Fruit fly (Drosophila melanogaster) whole organism, adult: ENCODE data around the gene Scox.

Source experiments
- CG12768 ChIP-seq: fragments of 200-800 bp; sonication (Bioruptor generic); optimal IDR thresholded peaks from 2 replicates; lab custom pipeline; 2017; ENCODE audit warnings: missing biosample characterization, missing genetic modification characterization, mild to moderate bottlenecking, moderate library complexity, missing genetic modification reagents
- CG7101 ChIP-seq: fragments of 200-800 bp; sonication (Bioruptor generic); optimal IDR thresholded peaks from 2 replicates; lab custom pipeline; 2018; ENCODE audit warnings: missing biosample characterization, mild to moderate bottlenecking, missing genetic modification characterization, moderate library complexity
- Clk ChIP-seq: fragments of 200-800 bp; sonication (Bioruptor generic); optimal IDR thresholded peaks from 2 replicates; lab custom pipeline; 2017; ENCODE audit warnings: missing biosample characterization, missing genetic modification characterization
- Crg-1 ChIP-seq: fragments of 200-800 bp; sonication (Bioruptor generic); optimal IDR thresholded peaks from 2 replicates; lab custom pipeline; 2016; ENCODE audit warnings: missing biosample characterization, missing genetic modification characterization
- cic ChIP-seq: fragments of 200-800 bp; sonication (Bioruptor generic); optimal IDR thresholded peaks from 2 replicates; lab custom pipeline; 2017; ENCODE audit warnings: missing biosample characterization, mild to moderate bottlenecking, missing genetic modification characterization, moderate library complexity
- kay ChIP-seq: fragments of 200-800 bp; sonication (Bioruptor generic); peaks from one replicate; lab custom pipeline; 2016; ENCODE audit warnings: missing biosample characterization, missing genetic modification characterization, borderline replicate concordance
- ovo ChIP-seq: fragments of 200-800 bp; sonication (Bioruptor generic); optimal IDR thresholded peaks from 2 replicates; lab custom pipeline; 2016; ENCODE audit warnings: missing biosample characterization, missing genetic modification characterization

- TF ChIP-seq ovo (GFP tag; lab: Kevin White, UChicago) (peak; percentile 42), CG12768 (no peak), Crg-1 (GFP tag; lab: Kevin White, UChicago) (no peak), CG7101 (no peak), Clk (GFP tag; lab: Kevin White, UChicago) (no peak), kay (GFP tag; lab: Kevin White, UChicago) (no peak), cic (GFP tag; lab: Kevin White, UChicago) (no peak)
These were observed 37.6 kb upstream of the Scox start for dm6 chr2L:5006323-5006722.
